Worm (Caenorhabditis elegans): Measurements from ENCODE around the gene sptf-2.

ce11 chrII:8626598-8626997 lies 1.3 kb downstream of the sptf-2 start:
- TF ChIP-seq dmd-4 (tag; optimal IDR thresholded peaks at IDR 0.05; ENCODE audit: borderline replicate concordance) (no peak), nfya-1 (tag; optimal IDR thresholded peaks at IDR 0.05) (no peak), pha-4 (tag; optimal IDR thresholded peaks at IDR 0.05) (no peak), Y22D7AL.16 (tag; optimal IDR thresholded peaks at IDR 0.05) (no peak), pqm-1 (tag; optimal IDR thresholded peaks at IDR 0.05) (no peak), ceh-34 (tag; optimal IDR thresholded peaks at IDR 0.05) (no peak), fkh-10 (GFP tag; optimal IDR thresholded peaks at IDR 0.05) (no peak), dve-1 (tag; optimal IDR thresholded peaks at IDR 0.05) (no peak), pros-1 (tag; optimal IDR thresholded peaks at IDR 0.05) (no peak), ama-1 (optimal IDR thresholded peaks at IDR 0.05) (no peak), ceh-45 (GFP tag; IDR thresholded peaks at IDR 0.05) (no peak), zip-5 (tag; optimal IDR thresholded peaks at IDR 0.05) (no peak), C38D4.7 (GFP tag; optimal IDR thresholded peaks at IDR 0.05) (no peak)
